Worm (Caenorhabditis elegans): Measurements from ENCODE around the gene F18A11.3.

Gene F18A11.3

ce11 chrII:12996249-12996648 lies 40.4 kb downstream of the F18A11.3 start, which contains the start of gene hphd-1 (continued):
- no peak for TF ChIP-seq spr-3 (GFP tag; optimal IDR thresholded peaks at IDR 0.05)
- TF ChIP-seq daf-8 (GFP tag; IDR thresholded peaks at IDR 0.05), result no peak
- TF ChIP-seq dmd-9 (GFP tag; IDR thresholded peaks at IDR 0.05), result no peak
- TF ChIP-seq sdz-12 (GFP tag; optimal IDR thresholded peaks at IDR 0.05), result no peak
- TF ChIP-seq pha-4 (GFP tag; IDR thresholded peaks at IDR 0.05), result no peak
- peak; percentile 56 for TF ChIP-seq pha-4 (tag; optimal IDR thresholded peaks at IDR 0.05)
- TF ChIP-seq mdl-1 (tag; optimal IDR thresholded peaks at IDR 0.05), result peak; percentile 35 to 95
- no peak for TF ChIP-seq lin-38 (GFP tag; IDR thresholded peaks at IDR 0.05)
- peak; percentile 61 for TF ChIP-seq duxl-1 (tag; optimal IDR thresholded peaks at IDR 0.05; ENCODE audit: poor library complexity)
- no peak for TF ChIP-seq zag-1 (tag; optimal IDR thresholded peaks at IDR 0.05)
- no peak for TF ChIP-seq R02D3.7 (tag; optimal IDR thresholded peaks at IDR 0.05)
- TF ChIP-seq aha-1 (tag), result peak; percentile 28
- TF ChIP-seq lin-39 (tag; optimal IDR thresholded peaks at IDR 0.05), result no peak
- TF ChIP-seq egl-27 (tag; optimal IDR thresholded peaks at IDR 0.05), result no peak
- TF ChIP-seq nhr-102 (tag; optimal IDR thresholded peaks at IDR 0.05), result peak; percentile 48
- TF ChIP-seq hlh-11 (tag; optimal IDR thresholded peaks at IDR 0.05), result peak; percentile 78
- TF ChIP-seq unc-39 (tag; optimal IDR thresholded peaks at IDR 0.05), result no peak
- TF ChIP-seq mxl-3 (GFP tag; optimal IDR thresholded peaks at IDR 0.05), result peak; percentile 82
- TF ChIP-seq tra-1 (GFP tag; IDR thresholded peaks at IDR 0.05), result peak; percentile 35; the same call in 1 of the 2 replicates
- peak; percentile 83 for TF ChIP-seq nhr-10 (tag; optimal IDR thresholded peaks at IDR 0.05)
- no peak for TF ChIP-seq set-16 (GFP tag; IDR thresholded peaks at IDR 0.05)
- TF ChIP-seq lim-7 (GFP tag; IDR thresholded peaks at IDR 0.05), result no peak
- no peak for TF ChIP-seq ceh-44 (GFP tag; IDR thresholded peaks at IDR 0.05)
- TF ChIP-seq dmd-8 (GFP tag; IDR thresholded peaks at IDR 0.05), result no peak
- TF ChIP-seq dpl-1 (GFP tag; optimal IDR thresholded peaks at IDR 0.05), result peak; percentile 35
- no peak for TF ChIP-seq zfp-3 (GFP tag; conservative IDR thresholded peaks at IDR 0.05)
- TF ChIP-seq dmd-6 (GFP tag; IDR thresholded peaks at IDR 0.05), result peak; percentile 80
- TF ChIP-seq nhr-42 (GFP tag; IDR thresholded peaks at IDR 0.05), result no peak
- peak; percentile 89 for TF ChIP-seq php-3 (GFP tag; IDR thresholded peaks at IDR 0.05)
- peak; percentile 59 for TF ChIP-seq nhr-77 (tag; optimal IDR thresholded peaks at IDR 0.05)
- TF ChIP-seq mep-1 (tag; optimal IDR thresholded peaks at IDR 0.05), result peak; percentile 70
- TF ChIP-seq lin-29 (GFP tag; IDR thresholded peaks at IDR 0.05), result no peak
- peak; percentile 93 for TF ChIP-seq hlh-30 (tag; optimal IDR thresholded peaks at IDR 0.05; ENCODE audit: insufficient read depth)
- no peak for TF ChIP-seq nhr-76 (tag; optimal IDR thresholded peaks at IDR 0.05)
- TF ChIP-seq nhr-48 (tag; optimal IDR thresholded peaks at IDR 0.05), result peak; percentile 37
- no peak for TF ChIP-seq ztf-7 (tag; optimal IDR thresholded peaks at IDR 0.05)
- peak; percentile 46; the same call in 1 of the 2 replicates for TF ChIP-seq lin-1 (GFP tag; IDR thresholded peaks at IDR 0.05)
- TF ChIP-seq lsy-2 (tag; optimal IDR thresholded peaks at IDR 0.05), result peak in 1 of 2 experiments; percentile 71
- no peak for TF ChIP-seq ctbp-1 (GFP tag; IDR thresholded peaks at IDR 0.05)
- TF ChIP-seq T26A8.4 (GFP tag; IDR thresholded peaks at IDR 0.05), result peak; percentile 13; the same call in 1 of the 2 replicates
- no peak for TF ChIP-seq unc-62 (GFP tag; optimal IDR thresholded peaks at IDR 0.05 in 1 of 2)
- TF ChIP-seq unc-62 (tag; optimal IDR thresholded peaks at IDR 0.05), result no peak
- no peak for TF ChIP-seq rbr-2 (tag; optimal IDR thresholded peaks at IDR 0.05)
- peak; percentile 62 for TF ChIP-seq mes-2 (tag; optimal IDR thresholded peaks at IDR 0.05; ENCODE audit: poor library complexity, severe bottlenecking)
- no peak for TF ChIP-seq ceh-62 (tag; optimal IDR thresholded peaks at IDR 0.05)
- no peak for TF ChIP-seq skn-1 (tag; optimal IDR thresholded peaks at IDR 0.05)
- peak; percentile 94 for TF ChIP-seq dve-1 (tag; optimal IDR thresholded peaks at IDR 0.05; ENCODE audit: insufficient read depth)
- TF ChIP-seq attf-4 (tag; optimal IDR thresholded peaks at IDR 0.05), result no peak

Data from whole organism, L4 larva.